Worm (Caenorhabditis elegans) whole organism, dauer: ENCODE data around the gene elp-1.

ENCODE experiments used
- unc-62 ChIP-seq: sonication (generic microtip); optimal IDR thresholded peaks from 2 replicates; lab custom pipeline; 2017; ENCODE audit warnings: missing biosample characterization, missing genetic modification reagents, missing genetic modification characterization

The elp-1 gene

DNA sequence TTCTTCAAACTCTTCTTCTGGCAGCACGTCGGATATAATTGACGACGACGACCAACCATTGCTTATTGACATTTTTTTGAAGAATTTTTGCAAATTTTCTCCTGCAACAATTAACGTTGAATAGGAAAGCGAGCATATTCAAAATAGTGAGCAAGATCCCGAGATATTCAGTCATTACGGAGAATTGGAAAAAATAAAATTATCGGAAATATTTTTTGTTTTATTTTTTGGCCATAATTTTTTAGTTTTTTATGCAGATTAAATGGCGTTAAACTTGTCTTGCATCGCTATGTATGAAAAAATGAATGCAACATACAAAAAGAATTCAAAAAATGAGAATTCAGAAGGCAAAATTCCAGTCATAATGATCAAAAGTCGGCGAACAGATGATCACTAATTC is at the start of gene elp-1:
Gene elp-1 (minus strand): TSS at position 101 of the 400 bp plus-strand sequence.
- TF ChIP-seq unc-62 (GFP tag; lab: Kevin White, UChicago): no peak

DNA sequence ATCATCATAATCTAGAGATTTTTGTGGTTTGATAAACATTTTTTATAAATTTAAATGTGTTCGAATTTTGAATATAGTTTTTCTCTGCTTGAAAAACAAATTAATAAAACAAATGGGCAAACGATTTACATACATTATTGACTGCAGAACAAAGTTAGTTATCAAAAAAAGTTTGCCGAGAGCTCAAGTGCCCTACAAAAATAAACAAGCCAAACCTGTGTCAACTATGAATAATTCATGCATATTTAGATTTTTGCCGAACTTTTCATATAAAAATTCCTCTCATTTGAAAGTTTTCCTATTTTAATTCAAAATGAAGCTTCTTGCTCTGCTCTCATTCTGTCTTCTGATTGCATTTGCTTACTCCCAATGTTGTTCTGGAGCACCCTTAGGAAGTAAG is 45.9 kb upstream of the elp-1 start, which contains the start of gene sshk-1:
Gene sshk-1 (plus strand): TSS at position 301 of the 400 bp plus-strand sequence.
- TF ChIP-seq unc-62 (GFP tag; lab: Kevin White, UChicago): no peak

DNA sequence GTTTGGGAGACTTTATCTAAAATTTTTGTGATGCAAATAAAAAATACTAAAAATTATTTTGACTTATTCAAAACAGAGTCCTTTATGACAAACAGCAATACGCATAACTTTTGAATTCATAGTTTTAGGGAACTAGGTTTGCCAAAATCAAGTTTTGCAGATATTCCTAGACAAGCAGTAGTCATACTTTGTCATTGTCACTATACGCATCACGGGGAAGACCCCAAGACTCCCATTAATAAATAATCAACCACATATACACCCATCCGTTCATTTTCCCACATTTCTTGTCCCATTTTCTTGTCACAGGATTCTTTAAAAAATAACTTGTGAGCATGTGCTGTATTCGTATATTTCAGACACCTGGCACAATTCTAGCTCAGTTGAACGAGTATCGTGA is 44.5 kb upstream of the elp-1 start, which contains the start of gene Y44A6D.7:
Gene Y44A6D.7 (plus strand): TSS at position 301 of the 400 bp plus-strand sequence.
- no peak for TF ChIP-seq unc-62 (GFP tag; lab: Kevin White, UChicago)

DNA sequence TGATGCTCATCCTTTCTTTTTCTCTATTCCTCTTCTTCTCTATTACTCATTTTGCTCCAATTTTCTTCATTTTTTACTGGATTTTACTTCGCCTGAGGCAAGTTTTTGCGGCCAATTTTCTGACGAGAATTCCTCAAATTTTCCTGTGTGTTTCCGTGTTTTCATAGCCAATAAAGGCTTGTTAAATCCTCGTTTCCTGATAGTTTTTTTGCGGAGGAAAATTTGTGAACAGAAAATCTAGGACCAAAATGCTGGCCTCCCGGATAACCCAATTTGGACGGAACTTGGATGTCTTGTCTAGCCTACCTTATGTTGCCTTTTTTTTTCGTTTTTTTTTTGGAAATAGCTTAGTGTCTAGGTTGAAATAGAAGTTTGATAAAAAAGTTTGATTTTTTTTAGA is 43.7 kb upstream of the elp-1 start:
- TF ChIP-seq unc-62 (GFP tag; lab: Kevin White, UChicago): no peak

- no peak for TF ChIP-seq unc-62 (GFP tag; lab: Kevin White, UChicago)
Measured at ce11 chrV:20807038-20807437, 37.1 kb upstream of the elp-1 start, which contains the start of gene Y44A6D.6. Gene Y44A6D.6 (plus strand): TSS chrV:20807338.

- TF ChIP-seq unc-62 (GFP tag; lab: Kevin White, UChicago): no peak
Measured at ce11 chrV:20802906-20803305, 32.9 kb upstream of the elp-1 start, which contains the start of gene Y44A6D.5. Gene Y44A6D.5 (minus strand): TSS chrV:20803006.

- TF ChIP-seq unc-62 (GFP tag; lab: Kevin White, UChicago): no peak
Measured at ce11 chrV:20797918-20798317, 28.0 kb upstream of the elp-1 start, which contains the start of gene sdf-9. Gene sdf-9 (plus strand): TSS chrV:20798218.

- TF ChIP-seq unc-62 (GFP tag; lab: Kevin White, UChicago): no peak
Measured at ce11 chrV:20793761-20794160, 23.8 kb upstream of the elp-1 start.

- TF ChIP-seq unc-62 (GFP tag; lab: Kevin White, UChicago): no peak
Measured at ce11 chrV:20792371-20792890, 22.5 kb upstream of the elp-1 start, which contains the start of gene Y44A6D.3. Gene Y44A6D.3 (minus strand): TSS chrV:20792421.

DNA sequence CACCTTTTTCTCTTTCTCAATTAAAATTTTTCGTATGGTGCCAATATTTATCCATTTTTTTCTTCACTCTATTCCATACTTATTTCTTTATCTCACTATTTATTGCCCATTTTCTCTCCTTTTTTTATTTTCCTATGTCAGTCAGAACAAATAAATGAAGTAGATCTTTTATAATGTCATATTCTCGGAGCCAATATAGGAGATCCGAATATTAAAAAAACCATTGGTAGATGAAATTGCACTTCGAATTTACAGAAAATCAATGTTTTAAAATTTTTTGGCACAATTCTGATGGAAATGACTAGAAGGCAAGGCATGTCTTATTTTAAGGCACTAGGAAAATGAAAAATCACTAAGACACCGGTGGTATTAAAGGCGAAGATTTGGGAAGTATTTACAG is 20.7 kb upstream of the elp-1 start:
- no peak for TF ChIP-seq unc-62 (GFP tag; lab: Kevin White, UChicago)

- TF ChIP-seq unc-62 (GFP tag; lab: Kevin White, UChicago): no peak
Measured at ce11 chrV:20790011-20790410, 20.1 kb upstream of the elp-1 start, which contains the start of gene Y44A6D.1. Gene Y44A6D.1 (minus strand): TSS chrV:20790033.

ce11 chrV:20789105-20789504 is 19.1 kb upstream of the elp-1 start, which contains the start of gene tpan-1:
Gene tpan-1 (plus strand): TSS chrV:20789502.
- no peak for TF ChIP-seq unc-62 (GFP tag; lab: Kevin White, UChicago)

ce11 chrV:20785848-20786225 is 15.9 kb upstream of the elp-1 start:
- TF ChIP-seq unc-62 (GFP tag; lab: Kevin White, UChicago): no peak

ce11 chrV:20785050-20785847 is 15.3 kb upstream of the elp-1 start:
- TF ChIP-seq unc-62 (GFP tag; lab: Kevin White, UChicago): no peak

ce11 chrV:20783642-20784041 is 13.7 kb upstream of the elp-1 start:
- TF ChIP-seq unc-62 (GFP tag; lab: Kevin White, UChicago): no peak

DNA sequence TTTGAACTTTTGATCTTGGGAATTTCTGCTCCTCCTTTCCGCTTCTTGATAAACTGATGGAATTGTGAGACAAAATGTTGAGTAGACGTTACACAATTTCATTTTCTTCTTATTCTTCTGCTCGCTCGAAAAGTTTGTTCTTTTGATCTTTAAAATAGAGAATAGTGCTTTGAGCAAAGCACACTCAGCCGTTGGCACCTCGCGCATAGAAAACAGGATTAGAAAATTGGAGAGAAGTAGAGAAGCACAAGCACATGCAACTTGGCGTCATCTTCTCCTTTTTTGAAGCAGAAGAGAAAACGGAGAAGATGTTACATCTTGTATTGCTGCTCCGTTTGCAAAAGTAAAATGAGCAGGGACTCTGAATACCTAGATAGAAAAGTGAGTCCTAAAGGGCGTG is 12.2 kb upstream of the elp-1 start:
- no peak for TF ChIP-seq unc-62 (GFP tag; lab: Kevin White, UChicago)
